Fruit fly (Drosophila melanogaster): ENCODE measurements around the gene Mcr.

Gene Mcr

dm6 chr2L:8085466-8086164, 2.8 kb upstream of the Mcr start (continued):
- TF ChIP-seq CG10565 (GFP tag; optimal IDR thresholded peaks at IDR 0.05), result no peak
- TF ChIP-seq Antp (GFP tag; optimal IDR thresholded peaks at IDR 0.05), result no peak
- peak; percentile 24; the same call in 1 of the 2 replicates for TF ChIP-seq MBD-R2 (GFP tag; IDR thresholded peaks at IDR 0.05)

DNA sequence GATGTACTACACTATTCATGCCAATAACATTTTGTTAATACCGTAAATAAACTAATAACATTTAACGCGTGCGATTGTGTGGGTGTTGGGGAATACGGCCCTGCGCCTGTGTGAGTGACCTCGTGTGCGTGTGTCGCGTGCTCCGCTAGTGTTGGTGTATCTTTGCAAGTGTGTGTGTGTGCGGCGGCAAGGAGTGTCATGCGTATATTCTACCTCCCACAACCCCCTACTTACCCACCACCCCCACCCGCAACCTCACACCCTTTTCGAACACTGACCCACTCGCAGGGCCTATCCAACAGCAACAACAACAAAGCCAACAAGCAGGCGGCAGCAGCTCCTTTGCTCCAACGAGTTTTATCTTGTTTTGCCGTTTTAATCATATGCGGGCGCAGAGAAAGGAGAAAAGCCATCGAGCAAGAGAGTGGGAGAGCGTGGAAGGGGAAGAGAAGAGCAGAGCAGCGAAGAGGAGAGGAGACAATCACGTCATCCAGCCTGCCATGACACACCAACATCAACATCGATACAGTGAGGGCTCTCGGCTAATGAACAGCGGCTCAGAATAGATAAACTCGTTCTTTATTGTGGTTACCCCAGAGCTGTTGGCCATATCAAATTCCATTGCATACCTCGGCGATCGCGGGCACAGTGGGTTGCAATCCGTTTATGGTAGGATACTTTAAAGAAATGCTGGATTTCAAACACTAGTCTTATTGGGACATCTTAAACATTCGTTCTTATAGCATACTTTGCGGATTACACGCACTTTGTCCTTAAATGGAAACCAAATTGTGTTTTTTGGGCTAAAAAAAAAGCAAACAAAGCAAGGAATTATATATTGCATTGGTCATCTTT, 1.8 kb upstream of the Mcr start:
- TF ChIP-seq sima (GFP tag; optimal IDR thresholded peaks at IDR 0.05) (no peak), CG17328 (GFP tag; IDR thresholded peaks at IDR 0.05) (no peak), CG1603 (tag; optimal IDR thresholded peaks at IDR 0.05) (peak; percentile 6), gcm (GFP tag; optimal IDR thresholded peaks at IDR 0.05) (peak; percentile 87), Six4 (GFP tag; optimal IDR thresholded peaks at IDR 0.05) (no peak), pzg (GFP tag; optimal IDR thresholded peaks at IDR 0.05) (peak; percentile 6), CG14965 (GFP tag; optimal IDR thresholded peaks at IDR 0.05; ENCODE audit: borderline replicate concordance) (no peak), CG10565 (GFP tag; optimal IDR thresholded peaks at IDR 0.05) (no peak), insv (GFP tag; optimal IDR thresholded peaks at IDR 0.05) (peak; percentile 63 to 93), cg (GFP tag; optimal IDR thresholded peaks at IDR 0.05) (peak; percentile 73), sim (GFP tag; IDR thresholded peaks at IDR 0.05) (no peak), Hey (tag; optimal IDR thresholded peaks at IDR 0.05) (no peak), CG14710 (tag; optimal IDR thresholded peaks at IDR 0.05) (no peak), CG3407 (GFP tag; optimal IDR thresholded peaks at IDR 0.05) (no peak), NK7.1 (GFP tag; optimal IDR thresholded peaks at IDR 0.05) (peak; percentile 0), CG3847 (GFP tag; IDR thresholded peaks at IDR 0.05) (no peak; the same call in 1 of the 2 replicates), CG4360 (GFP tag; IDR thresholded peaks at IDR 0.05) (peak; percentile 74), emc (GFP tag; optimal IDR thresholded peaks at IDR 0.05) (no peak), Myb (GFP tag; optimal IDR thresholded peaks at IDR 0.05) (no peak), wdn (GFP tag; IDR thresholded peaks at IDR 0.05) (no peak), CG33557 (GFP tag; optimal IDR thresholded peaks at IDR 0.05) (no peak), CG4730 (GFP tag; IDR thresholded peaks at IDR 0.05) (no peak), Ada2b (GFP tag; IDR thresholded peaks at IDR 0.05) (0 out of 2 replicates have a peak, but pooled peaks have one; percentile 13), CG3838 (GFP tag; optimal IDR thresholded peaks at IDR 0.05) (no peak), CG7786 (GFP tag; optimal IDR thresholded peaks at IDR 0.05) (no peak), CG15011 (GFP tag; optimal IDR thresholded peaks at IDR 0.05) (no peak), CG32772 (GFP tag; IDR thresholded peaks at IDR 0.05) (no peak), Nf-YB (GFP tag; optimal IDR thresholded peaks at IDR 0.05) (no peak), CG9727 (GFP tag; optimal IDR thresholded peaks at IDR 0.05) (peak; percentile 30), CG9876 (GFP tag; optimal IDR thresholded peaks at IDR 0.05) (no peak), D19B (GFP tag; optimal IDR thresholded peaks at IDR 0.05) (peak; percentile 19), CG9609 (GFP tag; optimal IDR thresholded peaks at IDR 0.05) (no peak), CG10267 (tag; optimal IDR thresholded peaks at IDR 0.05) (no peak), tgo (GFP tag; IDR thresholded peaks at IDR 0.05) (no peak), CTCF (GFP tag; optimal IDR thresholded peaks at IDR 0.05) (no peak), Gug (GFP tag; IDR thresholded peaks at IDR 0.05) (no peak), disco-r (GFP tag; optimal IDR thresholded peaks at IDR 0.05) (no peak), CG34376 (GFP tag; optimal IDR thresholded peaks at IDR 0.05) (no peak), Dll (GFP tag; IDR thresholded peaks at IDR 0.05; ENCODE audit: partially characterized antibody) (no peak), Aef1 (GFP tag; IDR thresholded peaks at IDR 0.05) (no peak), YL-1 (GFP tag; optimal IDR thresholded peaks at IDR 0.05) (no peak), TFAM (GFP tag; optimal IDR thresholded peaks at IDR 0.05) (no peak), CG4820 (GFP tag; optimal IDR thresholded peaks at IDR 0.05) (no peak), tup (GFP tag; optimal IDR thresholded peaks at IDR 0.05) (no peak), sc (optimal IDR thresholded peaks at IDR 0.05) (no peak), sc (GFP tag; optimal IDR thresholded peaks at IDR 0.05) (no peak)
